Worm (Caenorhabditis elegans): Measurements from ENCODE around the gene Y42H9AR.2.

Y42H9AR.2 gene

DNA sequence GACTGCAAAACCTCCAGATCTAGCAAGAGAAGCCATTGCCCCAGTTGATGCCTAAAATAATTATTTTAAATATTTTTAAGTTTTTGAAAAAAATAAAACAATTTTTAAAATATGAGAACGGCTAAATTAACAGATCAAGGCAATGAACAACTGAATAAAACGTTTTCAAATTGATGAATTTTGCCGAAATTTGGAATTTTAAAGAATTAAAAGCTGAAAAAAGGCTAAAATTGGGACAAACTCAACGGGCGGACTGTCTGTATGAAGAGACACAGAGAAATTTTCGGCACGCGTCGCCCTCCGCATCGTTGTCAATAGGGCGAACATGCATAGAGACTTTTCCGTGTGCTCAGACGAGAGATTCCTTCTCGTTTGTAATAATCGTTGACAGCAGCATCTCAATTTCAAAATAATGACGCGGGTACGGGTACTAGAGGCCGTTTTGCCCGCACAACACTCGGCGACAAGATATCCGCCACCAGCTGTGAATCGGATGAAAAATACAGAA lies 36.4 kb downstream of the Y42H9AR.2 start, which contains the start of the genes isp-1 and islo-1:
TSS of gene isp-1 (minus strand) at position 51 of the 508 bp plus-strand sequence.
TSS of gene islo-1 (plus strand) at position 385 of the 508 bp plus-strand sequence.
- TF ChIP-seq tbx-2 (tag; optimal IDR thresholded peaks at IDR 0.05): peak; percentile 55
- TF ChIP-seq unc-42 (tag; optimal IDR thresholded peaks at IDR 0.05): peak; percentile 4
- TF ChIP-seq nfya-1 (tag; optimal IDR thresholded peaks at IDR 0.05): peak; percentile 60
- no peak for TF ChIP-seq fkh-10 (GFP tag; optimal IDR thresholded peaks at IDR 0.05)
- TF ChIP-seq unc-55 (GFP tag; optimal IDR thresholded peaks at IDR 0.05): peak; percentile 17
- no peak for TF ChIP-seq tbx-7 (tag; optimal IDR thresholded peaks at IDR 0.05)
- peak; percentile 55 for TF ChIP-seq ceh-31 (tag; optimal IDR thresholded peaks at IDR 0.05)
- TF ChIP-seq pha-2 (tag; optimal IDR thresholded peaks at IDR 0.05): no peak
- TF ChIP-seq ref-2 (tag; optimal IDR thresholded peaks at IDR 0.05): peak; percentile 56
- TF ChIP-seq fkh-6 (tag; optimal IDR thresholded peaks at IDR 0.05): no peak
- peak; percentile 79 for TF ChIP-seq ceh-18 (tag; optimal IDR thresholded peaks at IDR 0.05)
- peak; percentile 50 for TF ChIP-seq rnt-1 (tag; optimal IDR thresholded peaks at IDR 0.05)
- TF ChIP-seq elt-2 (tag; optimal IDR thresholded peaks at IDR 0.05): peak; percentile 36
- TF ChIP-seq ceh-34 (tag; optimal IDR thresholded peaks at IDR 0.05): peak; percentile 34
- peak; percentile 41 for TF ChIP-seq hlh-30 (tag; optimal IDR thresholded peaks at IDR 0.05; ENCODE audit: insufficient read depth)

DNA sequence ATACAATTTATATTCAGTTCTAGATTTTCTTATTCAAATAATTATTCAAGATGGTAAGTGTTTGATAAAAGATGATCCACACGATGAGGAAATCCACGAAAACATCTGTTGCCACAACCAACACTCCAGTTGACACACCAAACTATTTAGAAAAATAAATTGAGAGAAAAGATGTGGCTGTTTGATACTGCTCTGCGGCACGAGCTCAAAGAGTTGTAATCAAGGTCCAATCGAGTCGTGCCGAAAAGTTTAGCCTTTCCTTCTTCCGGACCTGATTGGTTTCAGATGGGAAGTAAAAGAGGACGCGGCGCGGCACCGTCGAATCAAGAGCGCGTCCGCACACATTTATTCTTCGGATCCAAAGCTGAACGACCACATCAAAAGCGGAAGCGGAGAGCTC lies 36.8 kb downstream of the Y42H9AR.2 start:
- TF ChIP-seq unc-42 (tag; optimal IDR thresholded peaks at IDR 0.05) (no peak), pat-9 (tag; optimal IDR thresholded peaks at IDR 0.05) (no peak), ceh-22 (tag; optimal IDR thresholded peaks at IDR 0.05) (no peak), pros-1 (tag; optimal IDR thresholded peaks at IDR 0.05) (no peak), lim-6 (tag; optimal IDR thresholded peaks at IDR 0.05) (no peak), sdc-2 (tag; optimal IDR thresholded peaks at IDR 0.05) (no peak), K09A11.1 (tag; optimal IDR thresholded peaks at IDR 0.05; ENCODE audit: insufficient read depth) (no peak)

DNA sequence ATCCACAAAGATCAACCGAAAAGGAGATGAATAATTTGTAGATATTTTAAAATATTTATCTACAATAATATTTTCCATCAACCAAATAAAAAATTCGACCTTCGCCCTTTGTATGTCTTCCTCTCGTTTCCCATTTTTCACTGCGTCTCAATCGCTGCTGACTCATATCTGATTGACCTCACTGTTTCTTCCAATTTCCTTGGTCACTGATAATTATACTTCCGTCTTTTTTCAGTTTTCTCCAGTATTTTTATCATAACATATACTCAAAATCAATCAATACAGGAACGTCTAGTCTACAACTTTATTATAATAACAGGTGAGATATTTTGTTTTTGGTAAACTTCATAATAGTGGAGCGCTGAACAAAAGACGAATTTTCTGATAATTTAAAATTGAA lies 39.3 kb downstream of the Y42H9AR.2 start, which contains the start of gene pmk-3:
TSS of gene pmk-3 (plus strand) at position 236 of the 400 bp plus-strand sequence.
- no peak for TF ChIP-seq gmeb-2 (tag; optimal IDR thresholded peaks at IDR 0.05)
- TF ChIP-seq fkh-10 (GFP tag; optimal IDR thresholded peaks at IDR 0.05): no peak
- no peak for TF ChIP-seq dve-1 (tag; optimal IDR thresholded peaks at IDR 0.05)
- no peak for TF ChIP-seq unc-55 (GFP tag; optimal IDR thresholded peaks at IDR 0.05)
- TF ChIP-seq Y22D7AL.16 (tag; optimal IDR thresholded peaks at IDR 0.05): no peak
- TF ChIP-seq ceh-19 (GFP tag; optimal IDR thresholded peaks at IDR 0.05): no peak

DNA sequence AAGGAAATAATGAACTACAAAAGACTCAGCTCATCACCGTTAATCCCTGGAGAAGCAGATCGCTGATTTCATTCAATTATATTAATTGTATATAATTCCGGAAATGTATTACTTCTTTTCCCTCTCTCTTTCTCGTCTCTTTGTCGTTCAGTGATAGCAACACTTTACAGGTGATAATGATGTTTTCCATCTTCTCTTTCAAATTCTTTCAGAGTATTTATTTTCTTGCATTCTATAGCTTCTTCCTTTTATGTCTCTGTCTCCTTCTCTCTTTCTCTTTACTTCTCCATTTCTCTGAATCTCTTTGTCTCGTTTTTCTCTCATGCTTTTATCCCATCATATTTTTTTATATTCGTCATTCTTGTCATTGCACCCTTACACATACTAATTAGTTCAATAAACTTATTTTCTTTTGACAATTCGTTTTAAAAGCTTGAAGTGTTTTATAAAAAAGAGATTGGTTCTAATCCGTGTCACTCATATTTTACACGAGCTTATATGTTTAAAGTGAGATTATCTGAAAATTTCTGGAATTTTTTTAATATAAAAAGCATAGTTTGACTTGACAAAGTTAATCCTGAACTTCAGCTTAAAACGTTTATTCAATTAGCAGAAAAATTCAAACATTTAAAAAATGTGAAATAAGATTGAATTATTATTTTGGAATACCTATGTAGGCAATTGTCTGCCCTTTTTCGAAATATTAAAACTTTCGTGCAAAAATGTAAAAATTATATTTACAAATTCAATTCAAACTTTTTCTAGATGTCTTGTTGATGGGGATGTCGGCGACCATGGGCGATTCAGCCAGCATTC lies 43.2 kb downstream of the Y42H9AR.2 start, which contains the start of gene pmk-2:
TSS of gene pmk-2 (plus strand) at position 766 of the 816 bp plus-strand sequence.
- TF ChIP-seq ceh-22 (tag; optimal IDR thresholded peaks at IDR 0.05): no peak
- TF ChIP-seq unc-42 (tag; optimal IDR thresholded peaks at IDR 0.05): peak; percentile 49
- peak; percentile 6 for TF ChIP-seq ceh-14 (tag; optimal IDR thresholded peaks at IDR 0.05)

DNA sequence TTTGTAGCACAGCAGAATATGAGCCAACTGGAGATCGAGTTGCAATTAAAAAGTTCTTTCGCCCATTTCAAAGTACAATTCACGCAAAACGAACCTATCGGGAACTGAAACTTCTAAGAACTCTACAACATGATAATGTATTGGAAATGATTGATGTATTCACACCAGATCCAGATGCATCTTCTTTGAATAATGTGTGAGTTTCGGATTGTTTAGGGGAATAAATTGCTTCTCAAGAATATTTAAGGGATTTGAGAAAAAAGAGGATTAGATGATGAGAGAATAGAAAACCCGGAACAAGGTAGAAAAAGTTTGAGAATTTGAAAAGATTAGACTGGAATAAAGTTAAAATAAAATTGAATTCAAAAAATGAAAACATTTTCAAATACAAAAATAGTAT lies 44.6 kb downstream of the Y42H9AR.2 start:
- TF ChIP-seq Y22D7AL.16 (tag; optimal IDR thresholded peaks at IDR 0.05) (no peak), lin-11 (tag; optimal IDR thresholded peaks at IDR 0.05) (no peak), ahr-1 (tag; optimal IDR thresholded peaks at IDR 0.05) (no peak), sox-2 (GFP tag; IDR thresholded peaks at IDR 0.05) (no peak), ttx-3 (tag; optimal IDR thresholded peaks at IDR 0.05) (no peak), unc-3 (GFP tag; conservative IDR thresholded peaks at IDR 0.05) (no peak), unc-3 (tag; optimal IDR thresholded peaks at IDR 0.05) (no peak), sdc-2 (tag; optimal IDR thresholded peaks at IDR 0.05) (no peak), ceh-45 (GFP tag; IDR thresholded peaks at IDR 0.05) (no peak), unc-55 (GFP tag; optimal IDR thresholded peaks at IDR 0.05) (no peak), unc-42 (tag; optimal IDR thresholded peaks at IDR 0.05) (no peak), fax-1 (tag; optimal IDR thresholded peaks at IDR 0.05) (no peak), ceh-18 (tag; optimal IDR thresholded peaks at IDR 0.05) (no peak), pat-9 (tag; optimal IDR thresholded peaks at IDR 0.05) (no peak), tbx-7 (tag; optimal IDR thresholded peaks at IDR 0.05) (no peak), ceh-22 (tag; optimal IDR thresholded peaks at IDR 0.05) (no peak), zip-5 (tag; optimal IDR thresholded peaks at IDR 0.05) (no peak), pqm-1 (tag; optimal IDR thresholded peaks at IDR 0.05) (no peak), rnt-1 (tag; optimal IDR thresholded peaks at IDR 0.05) (no peak)
